Fruit fly (Drosophila melanogaster): ENCODE results near the gene Septin4.

Septin4 gene

DNA sequence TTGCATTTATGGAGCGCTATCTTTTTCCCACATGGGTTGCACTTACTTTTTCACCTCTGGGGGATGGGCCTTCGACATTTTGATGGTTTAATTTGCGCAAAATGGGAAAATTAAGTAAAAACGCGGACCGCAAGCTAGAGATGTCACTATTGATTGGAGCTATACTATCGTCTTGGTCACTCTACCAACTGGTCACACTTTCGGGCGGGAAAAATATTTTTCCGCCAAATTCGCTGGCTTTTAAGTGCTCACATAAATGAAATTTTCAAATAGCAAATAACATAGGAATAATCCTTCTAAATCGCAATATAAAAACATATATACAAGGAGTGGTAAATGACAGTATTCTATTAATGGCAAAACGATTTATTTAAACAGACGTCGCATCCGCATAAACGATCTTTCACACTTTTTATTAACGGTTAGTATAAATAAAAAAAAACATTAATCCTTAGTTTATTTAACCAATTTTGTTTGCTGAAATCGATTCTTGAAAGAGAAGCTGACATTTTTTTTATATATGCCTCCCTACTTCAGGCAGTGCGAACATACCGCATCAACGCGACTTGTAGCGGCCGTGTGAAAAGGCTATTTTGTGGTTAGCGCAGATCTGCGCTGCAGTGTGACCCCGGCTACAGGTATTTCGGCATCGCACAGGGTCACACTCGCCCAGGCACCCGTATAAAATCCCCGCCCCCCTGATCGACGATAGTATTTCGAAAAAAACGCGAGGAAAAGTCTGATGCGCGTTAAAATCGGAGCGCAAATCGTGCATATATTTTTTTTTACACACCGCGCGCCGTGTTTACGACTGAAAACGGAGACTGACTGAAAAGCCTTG lies 54.5 kb downstream of the Septin4 start, which contains the start of the genes SNRPG and mthl1 (continued):
- TF ChIP-seq CG2889 (GFP tag; IDR thresholded peaks at IDR 0.05) = peak; percentile 92
- peak; percentile 33 for TF ChIP-seq Six4 (GFP tag; optimal IDR thresholded peaks at IDR 0.05)
- TF ChIP-seq CG4617 (GFP tag; optimal IDR thresholded peaks at IDR 0.05; ENCODE audit: borderline replicate concordance) = peak; percentile 34
- TF ChIP-seq chn (GFP tag; optimal IDR thresholded peaks at IDR 0.05) = peak; percentile 90
- peak; percentile 53; the same call in 1 of the 2 replicates for TF ChIP-seq Doc2 (GFP tag; IDR thresholded peaks at IDR 0.05)
- peak; percentile 95 for TF ChIP-seq sisA (GFP tag; IDR thresholded peaks at IDR 0.05)
- peak; percentile 85 for TF ChIP-seq CG17612 (GFP tag; IDR thresholded peaks at IDR 0.05)
- TF ChIP-seq ase (GFP tag; IDR thresholded peaks at IDR 0.05) = peak; percentile 94
- peak; percentile 79 for TF ChIP-seq Sox102F (GFP tag; optimal IDR thresholded peaks at IDR 0.05)
- TF ChIP-seq CG10366 (GFP tag; IDR thresholded peaks at IDR 0.05) = peak; percentile 49
- peak; percentile 81 for TF ChIP-seq seq (GFP tag; IDR thresholded peaks at IDR 0.05)
- peak; percentile 35 for TF ChIP-seq cwo (GFP tag; optimal IDR thresholded peaks at IDR 0.05)
- peak; percentile 72 for TF ChIP-seq gfzf (GFP tag; optimal IDR thresholded peaks at IDR 0.05)
- no peak for TF ChIP-seq usp (GFP tag; optimal IDR thresholded peaks at IDR 0.05)
- no peak for TF ChIP-seq Deaf1 (tag; optimal IDR thresholded peaks at IDR 0.05)
- peak; percentile 83 for TF ChIP-seq ci (GFP tag; IDR thresholded peaks at IDR 0.05)
- peak; percentile 45 for TF ChIP-seq Hr3 (GFP tag; optimal IDR thresholded peaks at IDR 0.05)
- TF ChIP-seq gcm (GFP tag; optimal IDR thresholded peaks at IDR 0.05) = peak; percentile 19
- TF ChIP-seq gce (GFP tag; IDR thresholded peaks at IDR 0.05) = peak; percentile 77; the same call in 2 of the 3 replicates
- TF ChIP-seq ranshi (GFP tag; IDR thresholded peaks at IDR 0.05) = peak; percentile 94
- TF ChIP-seq CG5953 (GFP tag; IDR thresholded peaks at IDR 0.05) = peak; percentile 81
- peak; percentile 24 for TF ChIP-seq CG3065 (GFP tag; optimal IDR thresholded peaks at IDR 0.05)
- TF ChIP-seq CG15269 (tag; optimal IDR thresholded peaks at IDR 0.05) = peak; percentile 74
- no peak for TF ChIP-seq CG11398 (GFP tag; optimal IDR thresholded peaks at IDR 0.05)
- TF ChIP-seq TFAM (GFP tag; optimal IDR thresholded peaks at IDR 0.05) = no peak
- peak; percentile 87 for TF ChIP-seq bcd (GFP tag; optimal IDR thresholded peaks at IDR 0.05)
- peak; percentile 81 for TF ChIP-seq her (GFP tag; optimal IDR thresholded peaks at IDR 0.05)
- peak; percentile 76 for TF ChIP-seq CG11696 (GFP tag; IDR thresholded peaks at IDR 0.05)
- no peak for TF ChIP-seq zen2 (GFP tag; IDR thresholded peaks at IDR 0.05; ENCODE audit: partially characterized antibody)
- TF ChIP-seq lola (GFP tag; optimal IDR thresholded peaks at IDR 0.05) = peak in 2 of 3 experiments; percentile 55 to 74
- TF ChIP-seq CG18262 (tag; optimal IDR thresholded peaks at IDR 0.05) = peak; percentile 63
- peak; percentile 76 for TF ChIP-seq CG13624 (GFP tag; optimal IDR thresholded peaks at IDR 0.05)
- peak; percentile 62 for TF ChIP-seq cato (GFP tag; optimal IDR thresholded peaks at IDR 0.05; ENCODE audit: borderline replicate concordance)
- peak; percentile 77 for TF ChIP-seq sens-2 (GFP tag; IDR thresholded peaks at IDR 0.05)
- peak; percentile 90 for TF ChIP-seq wdn (GFP tag; IDR thresholded peaks at IDR 0.05)
- TF ChIP-seq insv (GFP tag; optimal IDR thresholded peaks at IDR 0.05) = peak in 1 of 2 experiments; percentile 35
- TF ChIP-seq CG9437 (GFP tag; optimal IDR thresholded peaks at IDR 0.05) = peak; percentile 56
- TF ChIP-seq YL-1 (GFP tag; optimal IDR thresholded peaks at IDR 0.05) = peak; percentile 56
- TF ChIP-seq Dip3 (GFP tag; optimal IDR thresholded peaks at IDR 0.05) = peak; percentile 92
- TF ChIP-seq nmo (GFP tag; optimal IDR thresholded peaks at IDR 0.05) = peak; percentile 57
- peak; percentile 70 for TF ChIP-seq hbn (GFP tag; IDR thresholded peaks at IDR 0.05; ENCODE audit: partially characterized antibody)
- peak; percentile 76 for TF ChIP-seq fd3F (GFP tag; optimal IDR thresholded peaks at IDR 0.05)
- TF ChIP-seq tna (GFP tag; IDR thresholded peaks at IDR 0.05; ENCODE audit: partially characterized antibody) = peak; percentile 46; the same call in 1 of the 2 replicates
- TF ChIP-seq CG9817 (tag; optimal IDR thresholded peaks at IDR 0.05) = peak; percentile 87
- TF ChIP-seq fd96Cb (tag; optimal IDR thresholded peaks at IDR 0.05) = peak; percentile 74
- peak; percentile 38 to 81 for TF ChIP-seq dpn (GFP tag; optimal IDR thresholded peaks at IDR 0.05)
- no peak for TF ChIP-seq CG7271 (tag; optimal IDR thresholded peaks at IDR 0.05)
- TF ChIP-seq psq (GFP tag; optimal IDR thresholded peaks at IDR 0.05) = peak; percentile 23

Data from whole organism, embryonic.